Fruit fly (Drosophila melanogaster) S2 (cell line): ENCODE measurements around the gene CG3345.

Experiments
- CG8478 ChIP-seq: fragments of >200 bp; optimal IDR thresholded peaks from 2 replicates; lab custom pipeline; 2018
- CTCF ChIP-seq, 2 experiments: fragments of >200 bp; optimal IDR thresholded peaks; 2 replicates each; lab custom pipeline; 2018

CG3345 gene

DNA sequence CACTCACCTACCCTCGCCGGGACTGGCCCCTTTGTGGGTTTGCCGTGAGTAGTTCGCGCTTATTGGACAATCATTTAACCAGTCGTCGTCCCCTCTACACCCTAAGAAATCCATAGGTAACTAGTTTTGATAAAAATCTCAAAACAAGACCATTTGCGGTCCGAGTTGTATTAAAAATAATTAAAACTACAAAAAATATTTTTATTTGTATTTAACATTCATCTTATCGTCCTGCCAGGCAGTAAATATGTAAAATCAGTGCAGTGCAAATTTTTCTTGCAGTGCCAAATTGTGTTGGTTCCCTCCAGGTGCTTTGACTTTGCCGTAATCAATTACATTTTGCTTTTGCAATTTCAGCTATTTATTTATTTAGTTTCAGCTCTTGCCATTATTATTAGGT lies 25.1 kb upstream of the CG3345 start:
- TF ChIP-seq CG8478 (lab: Kevin White, UChicago) = no peak
- TF ChIP-seq CTCF (optimal IDR thresholded peaks at IDR 0.05; lab: Kevin White, UChicago) = no peak

- TF ChIP-seq CG8478 (lab: Kevin White, UChicago) (no peak), CTCF (optimal IDR thresholded peaks at IDR 0.05; lab: Kevin White, UChicago) (no peak)
Measured at dm6 chr2L:244559-244958, 24.3 kb upstream of the CG3345 start.

DNA sequence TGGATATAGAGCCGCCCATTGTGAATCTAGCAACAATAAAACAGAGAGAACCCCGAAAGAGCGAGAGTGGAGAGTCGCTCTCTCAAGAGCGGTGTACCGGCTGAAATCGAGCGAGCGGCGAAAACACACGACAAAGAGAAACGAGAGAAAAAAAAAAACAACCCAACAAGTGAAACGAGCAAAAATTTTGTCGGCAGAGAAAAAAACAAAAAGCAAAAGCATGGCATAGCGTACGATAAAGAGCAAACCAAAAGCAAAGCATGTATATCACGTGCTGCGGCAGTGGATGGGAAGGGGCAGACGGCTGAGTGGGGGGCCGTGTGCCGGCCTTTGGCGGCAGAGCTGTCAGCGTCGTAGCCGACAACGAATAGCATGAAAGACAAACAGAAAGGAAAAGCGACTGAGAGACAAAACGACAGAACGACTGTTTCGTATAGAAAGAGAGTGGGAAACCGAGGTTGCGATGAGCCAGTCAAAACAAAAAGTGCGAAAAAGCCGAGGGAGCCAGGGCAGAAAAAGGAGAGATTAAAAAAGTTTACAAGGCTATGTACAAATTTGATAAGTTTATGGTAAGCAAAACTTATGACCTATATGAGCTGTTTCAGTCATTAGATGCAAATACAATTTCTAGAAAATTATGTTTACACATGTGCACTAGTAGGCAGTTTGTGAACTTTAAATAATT lies 22.1 kb upstream of the CG3345 start:
- TF ChIP-seq CTCF (optimal IDR thresholded peaks at IDR 0.05; lab: Kevin White, UChicago) = no peak
- no peak for TF ChIP-seq CG8478 (lab: Kevin White, UChicago)

DNA sequence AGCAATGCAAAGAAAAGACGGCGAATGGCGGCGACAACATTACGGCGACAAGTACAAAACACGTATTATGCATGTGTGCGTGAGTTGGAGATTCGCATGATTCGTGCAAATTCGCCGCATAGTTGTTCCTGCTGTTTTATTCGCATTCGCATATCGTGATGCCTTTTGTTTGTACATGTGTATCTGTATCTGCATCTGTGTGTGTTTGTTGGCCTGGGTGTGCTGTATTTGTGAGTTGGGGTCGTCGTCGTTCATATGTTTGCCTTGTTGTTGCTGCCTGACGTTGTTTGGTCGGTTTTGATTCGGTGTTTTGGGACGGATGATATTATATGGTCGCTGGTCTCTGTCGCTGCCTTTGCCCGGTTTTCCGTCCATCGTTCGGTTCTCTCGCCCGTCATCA lies 21.5 kb upstream of the CG3345 start:
- TF ChIP-seq CTCF (optimal IDR thresholded peaks at IDR 0.05; lab: Kevin White, UChicago) (no peak), CG8478 (lab: Kevin White, UChicago) (no peak)

- TF ChIP-seq CTCF (optimal IDR thresholded peaks at IDR 0.05; lab: Kevin White, UChicago) = no peak
Measured at dm6 chr2L:247845-248473, 20.9 kb upstream of the CG3345 start.

- TF ChIP-seq CTCF (optimal IDR thresholded peaks at IDR 0.05; lab: Kevin White, UChicago) = no peak
- no peak for TF ChIP-seq CG8478 (lab: Kevin White, UChicago)
Measured at dm6 chr2L:248592-248991, 20.3 kb upstream of the CG3345 start.

dm6 chr2L:249048-249825 lies 19.7 kb upstream of the CG3345 start:
- TF ChIP-seq CTCF (optimal IDR thresholded peaks at IDR 0.05; lab: Kevin White, UChicago) (no peak), CG8478 (lab: Kevin White, UChicago) (no peak)

DNA sequence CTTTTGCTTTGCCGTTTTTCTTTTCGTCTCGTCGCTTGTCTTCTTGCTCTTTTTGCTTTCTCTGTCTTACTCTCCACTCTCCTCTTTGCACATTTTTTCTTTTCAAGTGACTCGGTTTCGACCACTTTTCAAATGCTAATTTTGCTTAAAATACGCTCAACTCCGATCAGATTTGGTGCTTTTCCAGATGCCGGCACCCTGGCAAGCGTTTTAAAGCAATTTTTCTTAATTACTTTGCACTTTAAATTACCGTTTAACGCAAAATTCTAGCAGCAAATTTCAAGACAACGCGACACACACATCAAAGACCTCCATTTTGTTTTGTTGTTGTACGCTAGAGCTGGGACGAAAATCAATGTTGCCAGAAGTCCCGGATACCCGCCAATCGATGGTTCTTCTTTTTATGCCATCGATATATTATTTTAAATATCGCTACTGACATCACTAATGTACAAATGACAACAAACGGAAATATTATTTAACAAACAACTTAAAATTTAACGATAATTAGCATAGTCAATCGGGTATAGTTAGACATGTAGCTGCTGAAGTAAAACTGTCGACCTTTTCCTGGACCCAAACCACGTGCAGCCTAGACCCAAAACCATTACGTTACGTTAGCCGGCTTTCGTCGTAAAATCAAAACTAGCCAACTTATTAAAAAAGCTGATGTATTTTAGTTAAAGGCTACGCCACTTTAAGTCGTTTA lies 18.2 kb upstream of the CG3345 start, which contains the start of gene kis:
TSS of gene kis (minus strand) at position 317 of the 709 bp plus-strand sequence.
- TF ChIP-seq CG8478 (lab: Kevin White, UChicago) (no peak), CTCF (optimal IDR thresholded peaks at IDR 0.05; lab: Kevin White, UChicago) (peak; percentile 29 to 50)

DNA sequence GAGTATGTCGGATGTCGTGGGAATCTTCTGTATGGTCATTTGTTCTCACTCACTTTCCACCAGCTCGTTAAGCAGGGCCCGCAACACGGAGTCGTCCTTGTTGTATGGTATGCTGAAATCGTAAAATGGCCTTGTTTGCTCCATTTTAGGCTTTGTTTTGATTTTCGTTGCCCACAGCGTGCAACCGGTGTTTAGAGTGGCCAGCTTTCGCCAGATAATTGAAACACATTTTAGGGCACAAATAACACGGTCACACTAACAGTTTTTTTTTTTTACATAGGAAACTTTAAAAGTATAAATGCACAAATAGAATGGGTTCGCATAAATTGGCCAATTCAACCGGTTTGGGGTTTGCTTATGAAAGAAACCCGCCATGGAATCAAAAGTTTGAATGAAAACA lies 16.7 kb upstream of the CG3345 start, which contains the start of gene Rpp30:
TSS of gene Rpp30 (minus strand) at position 200 of the 400 bp plus-strand sequence.
- TF ChIP-seq CG8478 (lab: Kevin White, UChicago) (no peak), CTCF (optimal IDR thresholded peaks at IDR 0.05; lab: Kevin White, UChicago) (peak in 1 of 2 experiments; percentile 21)

DNA sequence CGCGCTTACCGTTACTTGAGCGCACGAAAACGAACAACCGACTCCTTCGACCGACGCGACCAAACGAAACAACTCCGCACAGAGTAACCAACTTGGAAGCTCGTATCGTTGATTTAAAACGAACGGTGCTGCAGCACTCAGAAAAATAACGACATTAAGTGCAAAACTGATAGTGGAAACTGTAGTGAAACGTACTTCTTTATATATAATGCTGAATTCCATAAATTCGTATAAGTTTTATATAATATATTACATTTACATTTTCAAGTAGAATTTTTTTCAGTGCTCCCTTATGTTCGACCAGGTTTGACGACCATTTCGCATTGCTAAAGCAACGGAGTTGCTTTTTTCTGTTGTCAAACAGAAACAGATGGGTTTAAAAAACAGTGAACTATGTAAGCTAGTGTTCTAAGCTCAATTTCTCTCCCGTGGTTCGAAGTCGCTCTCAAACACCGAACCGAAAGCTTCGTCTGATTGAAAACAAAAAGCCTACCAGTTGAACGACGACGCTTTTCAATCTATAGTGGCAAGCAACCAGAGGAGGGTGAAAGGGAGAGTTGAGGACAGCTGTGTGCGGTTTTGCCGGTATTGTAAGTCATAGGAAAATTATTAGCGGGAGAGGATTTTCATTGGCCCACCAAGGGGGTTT lies 1.3 kb upstream of the CG3345 start, which contains the start of gene CG17075:
TSS of gene CG17075 (minus strand) at position 65 of the 649 bp plus-strand sequence.
- TF ChIP-seq CG8478 (lab: Kevin White, UChicago) (no peak), CTCF (optimal IDR thresholded peaks at IDR 0.05; lab: Kevin White, UChicago) (no peak)

dm6 chr2L:271553-271952 lies 2.7 kb downstream of the CG3345 start, which contains the start of gene Dus1:
Dus1 (minus strand) TSS chr2L:271744.
- TF ChIP-seq CG8478 (lab: Kevin White, UChicago) (no peak), CTCF (optimal IDR thresholded peaks at IDR 0.05; lab: Kevin White, UChicago) (no peak)

DNA sequence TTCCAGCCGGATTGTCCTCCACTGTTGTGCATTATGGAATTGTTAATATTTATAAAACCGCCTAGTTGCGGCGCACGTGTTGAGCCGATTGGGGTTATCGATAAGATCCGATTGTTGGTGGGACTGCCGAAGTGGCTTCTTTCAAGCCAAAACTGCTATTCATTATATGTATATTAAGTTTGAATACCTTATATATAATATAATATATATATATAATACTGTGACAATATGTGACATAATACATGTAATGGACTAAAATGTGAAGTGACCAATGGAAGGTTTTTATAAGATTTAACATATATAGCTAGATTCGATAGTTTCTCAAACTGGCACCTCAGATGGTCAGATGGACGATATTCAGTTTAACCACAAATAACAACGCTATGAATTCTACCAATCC lies 4.7 kb downstream of the CG3345 start, which contains the start of the genes mbm and CG11555:
TSS of gene mbm (minus strand) at position 113 of the 400 bp plus-strand sequence.
TSS of gene CG11555 (plus strand) at position 234 of the 400 bp plus-strand sequence.
- no peak for TF ChIP-seq CTCF (optimal IDR thresholded peaks at IDR 0.05; lab: Kevin White, UChicago)

- TF ChIP-seq CG8478 (lab: Kevin White, UChicago) (no peak), CTCF (optimal IDR thresholded peaks at IDR 0.05; lab: Kevin White, UChicago) (peak; percentile 32 to 54)
Measured at dm6 chr2L:277122-277671, 8.3 kb downstream of the CG3345 start, which contains the start of gene smo. smo (plus strand) TSS chr2L:277582.
